Worm (Caenorhabditis elegans) whole organism, young adult: Measurements from ENCODE around the gene Y105C5B.3.

Source experiments
- F37B4.10 ChIP-seq: fragments of 200-800 bp; sonication (Bioruptor generic); IDR thresholded peaks from 2 replicates; pipeline ENCODE4 v1.3.6; 2022; ENCODE audit warnings: missing genetic modification characterization, missing compliant biosample characterization
- F57A8.1 ChIP-seq: fragments of 200-800 bp; sonication (Bioruptor generic); optimal IDR thresholded peaks from 2 replicates; lab custom pipeline; 2018; ENCODE audit warnings: mild to moderate bottlenecking, missing genetic modification characterization, moderate library complexity, missing compliant biosample characterization
- Y56A3A.18 ChIP-seq: fragments of 200-800 bp; sonication (Bioruptor generic); IDR thresholded peaks from 2 replicates; pipeline ENCODE4 v1.3.6; 2022; ENCODE audit warnings: missing genetic modification reagents, missing genetic modification characterization, missing compliant biosample characterization
- ama-1 ChIP-seq, 3 experiments: fragments of 150-350 bp in 1 of 3; sonication (generic microtip) in 2 of 3; optimal IDR thresholded peaks; 2 replicates each; lab custom pipeline; 2014 to 2018; ENCODE audit warnings: missing biosample characterization in 2 of 3, missing genetic modification characterization in 2 of 3, missing genetic modification reagents in 2 of 3
- athp-1 ChIP-seq: sonication (generic microtip); optimal IDR thresholded peaks from 2 replicates; lab custom pipeline; 2017; ENCODE audit warnings: mild to moderate bottlenecking, missing genetic modification characterization, missing compliant biosample characterization
- attf-3 ChIP-seq: fragments of 200-800 bp; sonication (Bioruptor generic); conservative IDR thresholded peaks from 2 replicates; pipeline ENCODE4 v1.3.6; 2022; ENCODE audit warnings: missing genetic modification reagents, missing genetic modification characterization, missing compliant biosample characterization
- ets-4 ChIP-seq: fragments of 200-800 bp; sonication (Bioruptor generic); optimal IDR thresholded peaks from 2 replicates; lab custom pipeline; 2018; ENCODE audit warnings: mild to moderate bottlenecking, missing genetic modification characterization, missing compliant biosample characterization
- madf-10 ChIP-seq: sonication (generic microtip); optimal IDR thresholded peaks from 2 replicates; lab custom pipeline; 2016; ENCODE audit warnings: mild to moderate bottlenecking, missing genetic modification characterization, missing compliant biosample characterization
- ztf-18 ChIP-seq: sonication (generic microtip); optimal IDR thresholded peaks from 2 replicates; lab custom pipeline; 2016; ENCODE audit warnings: missing genotype, mild to moderate bottlenecking, missing genetic modification characterization, missing compliant biosample characterization

- TF ChIP-seq F37B4.10 (GFP tag; lab: Robert Waterston, UW) = no peak
- TF ChIP-seq athp-1 (tag; lab: Kevin White, UChicago) = no peak
- no peak for TF ChIP-seq ztf-18
- no peak for TF ChIP-seq Y56A3A.18
- no peak for TF ChIP-seq ama-1 (optimal IDR thresholded peaks at IDR 0.05; lab: Kevin White, UChicago)
- no peak for TF ChIP-seq ama-1 (GFP tag; optimal IDR thresholded peaks at IDR 0.05; lab: Kevin White, UChicago)
- no peak for TF ChIP-seq F57A8.1 (GFP tag; lab: Kevin White, UChicago)
- TF ChIP-seq ets-4 (GFP tag; lab: Kevin White, UChicago) = no peak
- TF ChIP-seq madf-10 (tag; lab: Kevin White, UChicago) = no peak
- TF ChIP-seq attf-3 (GFP tag; lab: Robert Waterston, UW) = no peak
Measured at ce11 chrIV:15880114-15880513, 3.9 kb upstream of the Y105C5B.3 start.
